Fruit fly (Drosophila melanogaster) whole organism, embryonic: ENCODE results near the gene cort.

ENCODE experiments used
- Ada2b ChIP-seq: fragments of 200-800 bp; sonication (Bioruptor generic); IDR thresholded peaks from 2 replicates; pipeline ENCODE4 v1.3.6; 2022; ENCODE audit warnings: missing biosample characterization, missing genetic modification characterization
- Atf3 ChIP-seq: fragments of 200-800 bp; sonication (Bioruptor generic); optimal IDR thresholded peaks from 3 replicates; lab custom pipeline; 2016; ENCODE audit warnings: missing biosample characterization, missing genetic modification characterization
- Bdp1 ChIP-seq: fragments of 200-800 bp; sonication (Bioruptor generic); optimal IDR thresholded peaks from 3 replicates; lab custom pipeline; 2016; ENCODE audit warnings: missing biosample characterization, missing genetic modification characterization
- BtbVII ChIP-seq: fragments of 200-800 bp; sonication (Bioruptor generic); optimal IDR thresholded peaks from 3 replicates; lab custom pipeline; 2017; ENCODE audit warnings: missing biosample characterization, mild to moderate bottlenecking, missing genetic modification characterization
- CG10147 ChIP-seq: fragments of 200-800 bp; sonication (Bioruptor generic); optimal IDR thresholded peaks from 2 replicates; lab custom pipeline; 2019; ENCODE audit warnings: missing biosample characterization, mild to moderate bottlenecking, missing genetic modification characterization, moderate library complexity
- CG10267 ChIP-seq: fragments of 200-800 bp; sonication (Bioruptor generic); optimal IDR thresholded peaks from 2 replicates; lab custom pipeline; 2018; ENCODE audit warnings: missing biosample characterization, mild to moderate bottlenecking, missing genetic modification characterization, moderate library complexity
- CG11093 ChIP-seq: fragments of 200-800 bp; sonication (Bioruptor generic); IDR thresholded peaks from 3 replicates; pipeline ENCODE4 v1.3.6; 2022; ENCODE audit warnings: missing biosample characterization, missing genetic modification characterization
- CG11504 ChIP-seq: fragments of 200-800 bp; sonication (Bioruptor generic); optimal IDR thresholded peaks from 3 replicates; lab custom pipeline; 2019; ENCODE audit warnings: missing biosample characterization, mild to moderate bottlenecking, missing genetic modification characterization, moderate library complexity
- CG12236 ChIP-seq: fragments of 200-800 bp; sonication (Bioruptor generic); optimal IDR thresholded peaks from 2 replicates; lab custom pipeline; 2016; ENCODE audit warnings: missing biosample characterization, missing genetic modification characterization
- CG13287 ChIP-seq: fragments of 200-800 bp; sonication (Bioruptor generic); IDR thresholded peaks from 2 replicates; pipeline ENCODE4 v1.3.6; 2022; ENCODE audit warnings: missing biosample characterization, missing genetic modification characterization; ENCODE audit not compliant: partially characterized antibody
- CG13296 ChIP-seq: fragments of 200-800 bp; sonication (Bioruptor generic); optimal IDR thresholded peaks from 3 replicates; lab custom pipeline; 2018; ENCODE audit warnings: missing biosample characterization, mild to moderate bottlenecking, missing genetic modification characterization
- CG15696 ChIP-seq: fragments of 200-800 bp; sonication (Bioruptor generic); optimal IDR thresholded peaks from 2 replicates; lab custom pipeline; 2019; ENCODE audit warnings: missing biosample characterization, mild to moderate bottlenecking, missing genetic modification characterization, moderate library complexity
- CG17186 ChIP-seq: fragments of 200-800 bp; sonication (Bioruptor generic); optimal IDR thresholded peaks from 3 replicates; lab custom pipeline; 2017; ENCODE audit warnings: missing biosample characterization, missing genetic modification reagents, missing genetic modification characterization
- CG17802 ChIP-seq: fragments of 200-800 bp; sonication (Bioruptor generic); optimal IDR thresholded peaks from 2 replicates; lab custom pipeline; 2018; ENCODE audit warnings: missing biosample characterization, mild to moderate bottlenecking, missing genetic modification characterization, moderate library complexity
- CG2199 ChIP-seq: fragments of 200-800 bp; sonication (Bioruptor generic); IDR thresholded peaks from 3 replicates; pipeline ENCODE4 v1.3.6; 2022; ENCODE audit warnings: missing biosample characterization, missing genetic modification characterization
- CG31388 ChIP-seq: fragments of 200-800 bp; sonication (Bioruptor generic); optimal IDR thresholded peaks from 2 replicates; lab custom pipeline; 2016; ENCODE audit warnings: missing biosample characterization, missing genetic modification characterization
- CG32532 ChIP-seq: fragments of 200-800 bp; sonication (Bioruptor generic); IDR thresholded peaks from 2 replicates; pipeline ENCODE4 v1.3.6; 2022; ENCODE audit warnings: missing biosample characterization, missing genetic modification characterization
- CG32767 ChIP-seq: fragments of 200-800 bp; sonication (Bioruptor generic); IDR thresholded peaks from 2 replicates; pipeline ENCODE4 v1.3.6; 2022; ENCODE audit warnings: missing biosample characterization, missing genetic modification characterization
- CG34224 ChIP-seq: fragments of 200-800 bp; sonication (Bioruptor generic); IDR thresholded peaks from 3 replicates; pipeline ENCODE4 v1.3.6; 2022; ENCODE audit warnings: missing biosample characterization, missing genetic modification characterization; ENCODE audit not compliant: partially characterized antibody
- CG34376 ChIP-seq: fragments of 200-800 bp; sonication (Bioruptor generic); optimal IDR thresholded peaks from 2 replicates; lab custom pipeline; 2018; ENCODE audit warnings: missing biosample characterization, mild to moderate bottlenecking, missing genetic modification characterization
- CG4617 ChIP-seq: fragments of 200-800 bp; sonication (Bioruptor generic); optimal IDR thresholded peaks from 3 replicates; lab custom pipeline; 2016; ENCODE audit warnings: missing biosample characterization, missing genetic modification characterization, borderline replicate concordance
- CG6765 ChIP-seq: fragments of 200-800 bp; sonication (Bioruptor generic); optimal IDR thresholded peaks from 3 replicates; lab custom pipeline; 2017; ENCODE audit warnings: missing biosample characterization, mild to moderate bottlenecking, missing genetic modification characterization
- CG8359 ChIP-seq: fragments of 200-800 bp; sonication (Bioruptor generic); optimal IDR thresholded peaks from 2 replicates; lab custom pipeline; 2017; ENCODE audit warnings: missing biosample characterization, mild to moderate bottlenecking, missing genetic modification characterization, borderline replicate concordance
- CHES-1-like ChIP-seq: fragments of 200-800 bp; sonication (Bioruptor generic); optimal IDR thresholded peaks from 2 replicates; lab custom pipeline; 2016; ENCODE audit warnings: missing biosample characterization, missing genetic modification characterization
- CkIIα-i1 ChIP-seq: fragments of 200-800 bp; sonication (Bioruptor generic); IDR thresholded peaks from 2 replicates; pipeline ENCODE4 v1.3.6; 2022; ENCODE audit warnings: missing biosample characterization, missing genetic modification characterization
- Gug ChIP-seq: fragments of 200-800 bp; sonication (Bioruptor generic); IDR thresholded peaks from 4 replicates; pipeline ENCODE4 v1.3.6; 2022; ENCODE audit warnings: missing biosample characterization, missing genetic modification characterization
- HLH54F ChIP-seq: fragments of 200-800 bp; sonication (Bioruptor generic); optimal IDR thresholded peaks from 3 replicates; lab custom pipeline; 2016; ENCODE audit warnings: missing biosample characterization, missing genetic modification characterization
- Max ChIP-seq: fragments of 200-800 bp; sonication (Bioruptor generic); optimal IDR thresholded peaks from 2 replicates; lab custom pipeline; 2016; ENCODE audit warnings: missing biosample characterization, mild to moderate bottlenecking, missing genetic modification characterization
- Meics ChIP-seq: fragments of 200-800 bp; sonication (Bioruptor generic); optimal IDR thresholded peaks from 2 replicates; lab custom pipeline; 2017; ENCODE audit warnings: missing biosample characterization, mild to moderate bottlenecking, missing genetic modification characterization
- Mrtf ChIP-seq: fragments of 200-800 bp; sonication (Bioruptor generic); IDR thresholded peaks from 3 replicates; pipeline ENCODE4 v1.3.6; 2022; ENCODE audit warnings: missing biosample characterization, missing genetic modification characterization
- NfI ChIP-seq: fragments of 200-800 bp; sonication (Bioruptor generic); optimal IDR thresholded peaks from 3 replicates; lab custom pipeline; 2018; ENCODE audit warnings: missing biosample characterization, mild to moderate bottlenecking, missing genetic modification characterization, moderate library complexity
- Rx ChIP-seq: fragments of 200-800 bp; sonication (Bioruptor generic); IDR thresholded peaks from 2 replicates; pipeline ENCODE4 v1.3.6; 2022; ENCODE audit warnings: missing biosample characterization, missing genetic modification characterization
- br ChIP-seq: fragments of >200 bp; optimal IDR thresholded peaks from 2 replicates; lab custom pipeline; 2017
- crol ChIP-seq: fragments of 200-800 bp; sonication (Bioruptor generic); IDR thresholded peaks from 2 replicates; pipeline ENCODE4 v1.3.6; 2022; ENCODE audit warnings: missing biosample characterization, missing genetic modification characterization
- fd102C ChIP-seq: fragments of 200-800 bp; sonication (Bioruptor generic); optimal IDR thresholded peaks from 2 replicates; lab custom pipeline; 2018; ENCODE audit warnings: missing biosample characterization, mild to moderate bottlenecking, missing genetic modification characterization, moderate library complexity
- fd96Cb ChIP-seq: fragments of 200-800 bp; sonication (Bioruptor generic); optimal IDR thresholded peaks from 2 replicates; lab custom pipeline; 2018; ENCODE audit warnings: missing biosample characterization, mild to moderate bottlenecking, missing genetic modification characterization, moderate library complexity
- hkb ChIP-seq, 2 experiments: fragments of 200-800 bp in 1 of 2; fragments of >200 bp in 1 of 2; sonication (Bioruptor generic) in 1 of 2; IDR thresholded peaks in 1 of 2; optimal IDR thresholded peaks in 1 of 2; 2 replicates each; pipeline versions ENCODE4 v1.3.6 to Lab custom; 2017 to 2022; ENCODE audit warnings: missing biosample characterization in 1 of 2, missing genetic modification characterization in 1 of 2
- jumu ChIP-seq: fragments of 200-800 bp; sonication (Bioruptor generic); optimal IDR thresholded peaks from 3 replicates; lab custom pipeline; 2016; ENCODE audit warnings: missing biosample characterization, missing genetic modification characterization
- kah ChIP-seq: fragments of 200-800 bp; sonication (Bioruptor generic); optimal IDR thresholded peaks from 2 replicates; lab custom pipeline; 2018; ENCODE audit warnings: missing biosample characterization, mild to moderate bottlenecking, missing genetic modification characterization
- lov ChIP-seq, 2 experiments: fragments of 200-800 bp in 1 of 2; fragments of >200 bp in 1 of 2; sonication (Bioruptor generic) in 1 of 2; IDR thresholded peaks in 1 of 2; optimal IDR thresholded peaks in 1 of 2; 2 replicates in 1 of 2; 3 replicates in 1 of 2; pipeline versions ENCODE4 v1.3.6 to Lab custom; 2017 to 2022; ENCODE audit warnings: missing biosample characterization in 1 of 2, missing genetic modification characterization in 1 of 2
- phol ChIP-seq: fragments of 200-800 bp; sonication (Bioruptor generic); optimal IDR thresholded peaks from 3 replicates; lab custom pipeline; 2018; ENCODE audit warnings: missing biosample characterization, mild to moderate bottlenecking, missing genetic modification characterization, moderate library complexity
- pros ChIP-seq: fragments of 200-800 bp; sonication (Bioruptor generic); optimal IDR thresholded peaks from 3 replicates; lab custom pipeline; 2019; ENCODE audit warnings: missing biosample characterization, mild to moderate bottlenecking, missing genetic modification characterization, moderate library complexity
- ranshi ChIP-seq: fragments of 200-800 bp; sonication (Bioruptor generic); IDR thresholded peaks from 2 replicates; pipeline ENCODE4 v1.3.6; 2022; ENCODE audit warnings: missing biosample characterization, missing genetic modification characterization
- sd ChIP-seq: fragments of 200-800 bp; sonication (Bioruptor generic); optimal IDR thresholded peaks from 3 replicates; lab custom pipeline; 2018; ENCODE audit warnings: missing biosample characterization, mild to moderate bottlenecking, missing genetic modification characterization, moderate library complexity
- stc ChIP-seq: fragments of 200-800 bp; sonication (Bioruptor generic); IDR thresholded peaks from 2 replicates; pipeline ENCODE4 v1.3.6; 2022; ENCODE audit warnings: missing biosample characterization, missing genetic modification characterization
- vnd ChIP-seq: fragments of 200-800 bp; sonication (Bioruptor generic); IDR thresholded peaks from 3 replicates; pipeline ENCODE4 v1.3.6; 2022; ENCODE audit warnings: missing biosample characterization, missing genetic modification characterization; ENCODE audit not compliant: partially characterized antibody
- zf30C ChIP-seq: fragments of 200-800 bp; sonication (Bioruptor generic); optimal IDR thresholded peaks from 3 replicates; lab custom pipeline; 2018; ENCODE audit warnings: missing biosample characterization, mild to moderate bottlenecking, missing genetic modification characterization
- zfh1 ChIP-seq: fragments of 200-800 bp; sonication (Bioruptor generic); IDR thresholded peaks from 3 replicates; pipeline ENCODE4 v1.3.6; 2022; ENCODE audit warnings: missing biosample characterization, missing genetic modification characterization

The cort gene

dm6 chr2L:6701409-6702199, 25.2 kb upstream of the cort start (continued):
- peak; percentile 27 for TF ChIP-seq CG8359
- TF ChIP-seq fd102C (GFP tag; lab: Kevin White, UChicago): no peak
- TF ChIP-seq CG32532 (GFP tag; lab: Robert Waterston, UW): no peak
- no peak for TF ChIP-seq CG34376 (GFP tag; lab: Kevin White, UChicago)
- TF ChIP-seq HLH54F (GFP tag; lab: Kevin White, UChicago): no peak
- peak; percentile 25 for TF ChIP-seq CG11504 (tag; lab: Kevin White, UChicago)
- TF ChIP-seq CG17802: no peak
- TF ChIP-seq ranshi (GFP tag; lab: Robert Waterston, UW): no peak
- TF ChIP-seq Max (GFP tag; lab: Kevin White, UChicago): no peak
- TF ChIP-seq CG34224 (GFP tag; lab: Robert Waterston, UW): no peak
- TF ChIP-seq BtbVII (GFP tag; lab: Kevin White, UChicago): no peak
- TF ChIP-seq crol: no peak
- no peak for TF ChIP-seq Atf3 (GFP tag; lab: Kevin White, UChicago)
- TF ChIP-seq pros: peak; percentile 15
- 0 out of 3 replicates have a peak, but pooled peaks have one; percentile 14 for TF ChIP-seq zfh1 (GFP tag; lab: Robert Waterston, UW)
- no peak for TF ChIP-seq CG32767 (GFP tag; lab: Robert Waterston, UW)
- TF ChIP-seq NfI (GFP tag; lab: Kevin White, UChicago): no peak
- no peak for TF ChIP-seq Mrtf
- TF ChIP-seq kah (GFP tag; lab: Kevin White, UChicago): peak; percentile 93
- TF ChIP-seq CG4617: no peak
- TF ChIP-seq Rx: 0 out of 2 replicates have a peak, but pooled peaks have one; percentile 14
- no peak for TF ChIP-seq CG13287
- TF ChIP-seq jumu (GFP tag; lab: Kevin White, UChicago): no peak
- TF ChIP-seq CG17186 (GFP tag; lab: Kevin White, UChicago): no peak
- no peak for TF ChIP-seq CG10147 (GFP tag; lab: Kevin White, UChicago)
- TF ChIP-seq CG31388 (GFP tag; lab: Kevin White, UChicago): no peak
- no peak for TF ChIP-seq vnd (GFP tag; lab: Robert Waterston, UW)
- TF ChIP-seq hkb (optimal IDR thresholded peaks at IDR 0.05; lab: Kevin White, UChicago): no peak
- no peak for TF ChIP-seq hkb (GFP tag; IDR thresholded peaks at IDR 0.05; lab: Robert Waterston, UW)
- TF ChIP-seq CG11093 (GFP tag; lab: Robert Waterston, UW): no peak
- TF ChIP-seq lov (optimal IDR thresholded peaks at IDR 0.05; lab: Kevin White, UChicago): no peak
- no peak for TF ChIP-seq lov (GFP tag; IDR thresholded peaks at IDR 0.05; lab: Robert Waterston, UW)
- peak; percentile 33 for TF ChIP-seq phol
- TF ChIP-seq zf30C (GFP tag; lab: Kevin White, UChicago): peak; percentile 0
- TF ChIP-seq Ada2b (GFP tag; lab: Robert Waterston, UW): no peak
- TF ChIP-seq CG13296 (GFP tag; lab: Kevin White, UChicago): no peak
- TF ChIP-seq Meics (GFP tag; lab: Kevin White, UChicago): no peak
- TF ChIP-seq CG12236 (GFP tag; lab: Kevin White, UChicago): no peak
- peak; percentile 2 for TF ChIP-seq fd96Cb
- no peak for TF ChIP-seq br
- no peak for TF ChIP-seq stc (GFP tag; lab: Robert Waterston, UW)
- TF ChIP-seq CHES-1-like (GFP tag; lab: Kevin White, UChicago): no peak
- TF ChIP-seq CG10267 (tag; lab: Kevin White, UChicago): peak; percentile 6
- peak; percentile 54 for TF ChIP-seq sd (tag; lab: Kevin White, UChicago)
- TF ChIP-seq CkIIα-i1 (GFP tag; lab: Robert Waterston, UW): no peak
- 0 out of 3 replicates have a peak, but pooled peaks have one; percentile 28 for TF ChIP-seq CG2199 (GFP tag; lab: Robert Waterston, UW)
- no peak for TF ChIP-seq CG15696 (tag; lab: Kevin White, UChicago)
- TF ChIP-seq Gug (GFP tag; lab: Robert Waterston, UW): no peak
- TF ChIP-seq Bdp1 (GFP tag; lab: Kevin White, UChicago): no peak
- no peak for TF ChIP-seq CG6765 (GFP tag; lab: Kevin White, UChicago)
